Worm (Caenorhabditis elegans): Measurements from ENCODE around the gene F09B9.4.
A peak's percentile ranks its signal among the peaks of the same experiment; 100 is the strongest.

Gene F09B9.4

ce11 chrX:10189244-10189643 lies 28.8 kb downstream of the F09B9.4 start:
- TF ChIP-seq nhr-25 (tag; optimal IDR thresholded peaks at IDR 0.05): peak; percentile 83
- TF ChIP-seq zag-1 (tag; optimal IDR thresholded peaks at IDR 0.05): no peak

- TF ChIP-seq nhr-23 (tag; optimal IDR thresholded peaks at IDR 0.05) (no peak), nhr-25 (tag; optimal IDR thresholded peaks at IDR 0.05) (peak; percentile 68)
Observed at ce11 chrX:10189805-10190204, 29.4 kb downstream of the F09B9.4 start.

- no peak for TF ChIP-seq nhr-77 (tag; optimal IDR thresholded peaks at IDR 0.05)
- TF ChIP-seq nfya-1 (tag; optimal IDR thresholded peaks at IDR 0.05; ENCODE audit: insufficient read depth): peak; percentile 11
- no peak for TF ChIP-seq zag-1 (tag; optimal IDR thresholded peaks at IDR 0.05)
- TF ChIP-seq ceh-9 (tag; optimal IDR thresholded peaks at IDR 0.05): no peak
- TF ChIP-seq ZK546.5 (tag; optimal IDR thresholded peaks at IDR 0.05): no peak
- TF ChIP-seq nhr-67 (tag; optimal IDR thresholded peaks at IDR 0.05): no peak
- TF ChIP-seq R02D3.7 (tag; optimal IDR thresholded peaks at IDR 0.05): no peak
- TF ChIP-seq ceh-16 (tag; optimal IDR thresholded peaks at IDR 0.05): no peak
- TF ChIP-seq nhr-25 (tag; optimal IDR thresholded peaks at IDR 0.05): peak; percentile 76
- no peak for TF ChIP-seq unc-62 (GFP tag; optimal IDR thresholded peaks at IDR 0.05)
- no peak for TF ChIP-seq ztf-4 (tag; optimal IDR thresholded peaks at IDR 0.05)
- TF ChIP-seq nhr-76 (tag; optimal IDR thresholded peaks at IDR 0.05): no peak
- TF ChIP-seq pha-4 (tag; optimal IDR thresholded peaks at IDR 0.05): peak; percentile 40
- TF ChIP-seq ama-1 (optimal IDR thresholded peaks at IDR 0.05): no peak
- no peak for TF ChIP-seq fkh-2 (tag; optimal IDR thresholded peaks at IDR 0.05)
- TF ChIP-seq lsy-12 (tag; optimal IDR thresholded peaks at IDR 0.05): no peak
- peak; percentile 54 for TF ChIP-seq nhr-23 (tag; optimal IDR thresholded peaks at IDR 0.05)
- TF ChIP-seq lin-39 (tag; optimal IDR thresholded peaks at IDR 0.05): no peak
- no peak for TF ChIP-seq egl-5 (tag; optimal IDR thresholded peaks at IDR 0.05)
- TF ChIP-seq fos-1 (tag; optimal IDR thresholded peaks at IDR 0.05): no peak
- no peak for TF ChIP-seq ceh-28 (tag; optimal IDR thresholded peaks at IDR 0.05)
- TF ChIP-seq nhr-28 (tag; optimal IDR thresholded peaks at IDR 0.05): no peak
- TF ChIP-seq elt-1 (tag; optimal IDR thresholded peaks at IDR 0.05): no peak
- peak; percentile 30 for TF ChIP-seq hmg-11 (tag; optimal IDR thresholded peaks at IDR 0.05)
- no peak for TF ChIP-seq jun-1 (tag; optimal IDR thresholded peaks at IDR 0.05)
- TF ChIP-seq ceh-82 (tag; optimal IDR thresholded peaks at IDR 0.05): no peak
- no peak for TF ChIP-seq elt-3 (tag; optimal IDR thresholded peaks at IDR 0.05)
- TF ChIP-seq lin-15B (tag; optimal IDR thresholded peaks at IDR 0.05): no peak
- TF ChIP-seq skn-1 (tag; optimal IDR thresholded peaks at IDR 0.05): no peak
- no peak for TF ChIP-seq elt-2 (tag; optimal IDR thresholded peaks at IDR 0.05)
- TF ChIP-seq pqm-1 (tag; optimal IDR thresholded peaks at IDR 0.05): no peak
- TF ChIP-seq daf-12 (tag; optimal IDR thresholded peaks at IDR 0.05): no peak
- TF ChIP-seq fkh-10 (GFP tag; optimal IDR thresholded peaks at IDR 0.05): no peak
- no peak for TF ChIP-seq nhr-11 (tag; optimal IDR thresholded peaks at IDR 0.05)
- no peak for TF ChIP-seq mml-1 (tag; optimal IDR thresholded peaks at IDR 0.05)
- no peak for TF ChIP-seq nhr-12 (tag; optimal IDR thresholded peaks at IDR 0.05)
- no peak for TF ChIP-seq nhr-237 (tag; optimal IDR thresholded peaks at IDR 0.05)
- TF ChIP-seq mdl-1 (tag; optimal IDR thresholded peaks at IDR 0.05): no peak
Observed at ce11 chrX:10194327-10195096, 34.1 kb downstream of the F09B9.4 start, which contains the start of gene myrf-2. myrf-2 (minus strand) TSS chrX:10194377.

DNA sequence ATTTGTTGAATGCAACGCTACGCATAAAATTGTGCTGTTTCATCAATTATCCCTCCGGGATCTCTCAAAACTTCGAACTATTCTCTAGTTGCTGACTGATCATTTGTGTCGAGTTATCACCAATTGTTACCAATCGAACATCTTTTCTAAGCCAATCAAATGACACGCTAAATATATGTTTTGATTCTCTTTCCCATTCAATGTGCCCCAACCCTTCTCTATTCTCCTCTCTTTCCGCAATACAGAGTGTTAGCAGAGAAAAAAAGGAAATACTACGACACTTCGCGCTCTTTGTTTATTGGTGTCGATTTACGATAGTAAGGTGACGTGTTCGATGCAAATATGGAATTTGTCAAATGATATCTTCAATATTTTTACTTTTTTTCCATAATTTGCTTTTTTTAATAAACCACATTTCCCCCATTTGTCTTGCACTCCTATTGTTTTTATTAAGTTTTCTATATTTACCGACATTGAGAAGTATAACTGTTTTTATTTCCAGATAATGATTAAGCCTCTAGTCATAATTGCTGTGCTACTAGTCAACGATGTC lies 36.9 kb downstream of the F09B9.4 start, which contains the start of gene nucb-1:
nucb-1 (plus strand) TSS at position 503 of the 553 bp plus-strand sequence.
- TF ChIP-seq ztf-11 (tag; optimal IDR thresholded peaks at IDR 0.05): no peak
- TF ChIP-seq snpc-4 (tag; optimal IDR thresholded peaks at IDR 0.05): no peak
- TF ChIP-seq fkh-2 (tag; optimal IDR thresholded peaks at IDR 0.05): no peak
- TF ChIP-seq fos-1 (tag; optimal IDR thresholded peaks at IDR 0.05): no peak
- no peak for TF ChIP-seq elt-3 (tag; optimal IDR thresholded peaks at IDR 0.05)
- TF ChIP-seq nfya-1 (tag; optimal IDR thresholded peaks at IDR 0.05; ENCODE audit: insufficient read depth): peak; percentile 91
- TF ChIP-seq lin-39 (tag; optimal IDR thresholded peaks at IDR 0.05): peak; percentile 57
- no peak for TF ChIP-seq ZK546.5 (tag; optimal IDR thresholded peaks at IDR 0.05)
- TF ChIP-seq lin-15B (tag; optimal IDR thresholded peaks at IDR 0.05): peak; percentile 49
- no peak for TF ChIP-seq ztf-4 (tag; optimal IDR thresholded peaks at IDR 0.05)
- peak; percentile 74 for TF ChIP-seq egl-5 (tag; optimal IDR thresholded peaks at IDR 0.05)
- TF ChIP-seq daf-12 (tag; optimal IDR thresholded peaks at IDR 0.05): no peak
- no peak for TF ChIP-seq lsy-12 (tag; optimal IDR thresholded peaks at IDR 0.05)
- TF ChIP-seq pqm-1 (tag; optimal IDR thresholded peaks at IDR 0.05): peak; percentile 51
- TF ChIP-seq unc-39 (tag; optimal IDR thresholded peaks at IDR 0.05): no peak
- no peak for TF ChIP-seq sea-2 (GFP tag; optimal IDR thresholded peaks at IDR 0.05)
- peak; percentile 94 for TF ChIP-seq nhr-23 (tag; optimal IDR thresholded peaks at IDR 0.05)
- TF ChIP-seq ceh-28 (tag; optimal IDR thresholded peaks at IDR 0.05): peak; percentile 64
- TF ChIP-seq pha-4 (tag; optimal IDR thresholded peaks at IDR 0.05): peak; percentile 85
- TF ChIP-seq zag-1 (tag; optimal IDR thresholded peaks at IDR 0.05): no peak
- no peak for TF ChIP-seq unc-62 (GFP tag; optimal IDR thresholded peaks at IDR 0.05)
- no peak for TF ChIP-seq nhr-237 (tag; optimal IDR thresholded peaks at IDR 0.05)
- peak; percentile 37 for TF ChIP-seq skn-1 (tag; optimal IDR thresholded peaks at IDR 0.05)
- no peak for TF ChIP-seq nhr-77 (tag; optimal IDR thresholded peaks at IDR 0.05)
- TF ChIP-seq R02D3.7 (tag; optimal IDR thresholded peaks at IDR 0.05): peak; percentile 93
- no peak for TF ChIP-seq nhr-28 (tag; optimal IDR thresholded peaks at IDR 0.05)
- no peak for TF ChIP-seq nhr-67 (tag; optimal IDR thresholded peaks at IDR 0.05)
- TF ChIP-seq nhr-43 (tag; optimal IDR thresholded peaks at IDR 0.05; ENCODE audit: poor library complexity, severe bottlenecking): peak; percentile 50
- no peak for TF ChIP-seq jun-1 (tag; optimal IDR thresholded peaks at IDR 0.05)
- no peak for TF ChIP-seq elt-1 (tag; optimal IDR thresholded peaks at IDR 0.05)
- TF ChIP-seq mdl-1 (tag; optimal IDR thresholded peaks at IDR 0.05): no peak
